ENCODE assay signal across 3 fruit fly cellular contexts in genomic region chr2L:14664952-14665607, dm6.
TF ChIP-seq lines count a peak whose summit lies in the region.

No protein-coding gene starts in this region.

- TF ChIP-seq CTCF in whole organism, embryonic (GFP tag; optimal IDR thresholded peaks at IDR 0.05; lab: Kevin White, UChicago), result no peak

TF ChIP-seq in whole organism, embryonic, 481 proteins besides CTCF, POLR2A, EP300 and RAD21:
- peak; percentile 13; the same call in 1 of the 2 replicates for TF ChIP-seq Drgx (GFP tag; IDR thresholded peaks at IDR 0.05; lab: Robert Waterston, UW)
- TF ChIP-seq Ravus (GFP tag; IDR thresholded peaks at IDR 0.05; lab: Robert Waterston, UW), result no peak
- peak; percentile 81 for TF ChIP-seq nom (GFP tag; optimal IDR thresholded peaks at IDR 0.05; lab: Kevin White, UChicago)
- no peak for TF ChIP-seq CG14014 (GFP tag; IDR thresholded peaks at IDR 0.05; lab: Robert Waterston, UW)

TF ChIP-seq in whole organism, prepupa, 60 proteins besides CTCF, POLR2A, EP300 and RAD21:
- TF ChIP-seq CG6854 (GFP tag; optimal IDR thresholded peaks at IDR 0.05; lab: Kevin White, UChicago) (no peak), Hr38 (GFP tag; optimal IDR thresholded peaks at IDR 0.05; lab: Kevin White, UChicago) (no peak), acj6 (GFP tag; optimal IDR thresholded peaks at IDR 0.05; lab: Kevin White, UChicago) (peak; percentile 20), CG31627 (GFP tag; optimal IDR thresholded peaks at IDR 0.05; lab: Kevin White, UChicago) (no peak), vri (GFP tag; optimal IDR thresholded peaks at IDR 0.05; lab: Kevin White, UChicago) (no peak), Ets21C (GFP tag; optimal IDR thresholded peaks at IDR 0.05; lab: Kevin White, UChicago) (no peak), topi (GFP tag; optimal IDR thresholded peaks at IDR 0.05; lab: Kevin White, UChicago) (no peak), esn (GFP tag; optimal IDR thresholded peaks at IDR 0.05; lab: Kevin White, UChicago) (no peak), Eip78C (GFP tag; lab: Kevin White, UChicago) (peak; percentile 4), Lpt (GFP tag; optimal IDR thresholded peaks at IDR 0.05; lab: Kevin White, UChicago) (no peak), salr (GFP tag; optimal IDR thresholded peaks at IDR 0.05; lab: Kevin White, UChicago) (no peak), fd85E (GFP tag; optimal IDR thresholded peaks at IDR 0.05; lab: Kevin White, UChicago) (no peak), Gug (GFP tag; IDR thresholded peaks at IDR 0.05; lab: Robert Waterston, UW) (no peak), eg (GFP tag; IDR thresholded peaks at IDR 0.05; lab: Robert Waterston, UW) (0 out of 3 replicates have a peak, but pooled peaks have one; percentile 21), CG4318 (GFP tag; optimal IDR thresholded peaks at IDR 0.05; lab: Kevin White, UChicago) (no peak), CG6276 (GFP tag; optimal IDR thresholded peaks at IDR 0.05; lab: Kevin White, UChicago) (peak; percentile 18), Hr4 (GFP tag; optimal IDR thresholded peaks at IDR 0.05; lab: Kevin White, UChicago) (no peak), Met (GFP tag; optimal IDR thresholded peaks at IDR 0.05; lab: Kevin White, UChicago) (peak; percentile 0), Hr39 (GFP tag; optimal IDR thresholded peaks at IDR 0.05; lab: Kevin White, UChicago) (no peak), CG3032 (tag; optimal IDR thresholded peaks at IDR 0.05; lab: Kevin White, UChicago) (peak; percentile 35), Sox14 (GFP tag; optimal IDR thresholded peaks at IDR 0.05; lab: Kevin White, UChicago) (no peak), CG8319 (GFP tag; optimal IDR thresholded peaks at IDR 0.05; lab: Kevin White, UChicago) (no peak), CG6792 (GFP tag; optimal IDR thresholded peaks at IDR 0.05; lab: Kevin White, UChicago) (peak; percentile 5), ss (GFP tag; optimal IDR thresholded peaks at IDR 0.05; lab: Kevin White, UChicago) (peak in 1 of 2 experiments; percentile 28), Sox15 (GFP tag; optimal IDR thresholded peaks at IDR 0.05; lab: Kevin White, UChicago) (no peak), spab (GFP tag; optimal IDR thresholded peaks at IDR 0.05; lab: Kevin White, UChicago) (peak; percentile 14), CG9139 (GFP tag; optimal IDR thresholded peaks at IDR 0.05; lab: Kevin White, UChicago) (no peak), fd59A (GFP tag; optimal IDR thresholded peaks at IDR 0.05; lab: Kevin White, UChicago) (peak; percentile 47), CG6808 (GFP tag; optimal IDR thresholded peaks at IDR 0.05; lab: Kevin White, UChicago) (peak; percentile 47), pdm3 (GFP tag; optimal IDR thresholded peaks at IDR 0.05; lab: Kevin White, UChicago) (peak; percentile 20), CG10669 (GFP tag; optimal IDR thresholded peaks at IDR 0.05; lab: Kevin White, UChicago) (peak; percentile 52), net (GFP tag; optimal IDR thresholded peaks at IDR 0.05; lab: Kevin White, UChicago) (no peak), dac (GFP tag; optimal IDR thresholded peaks at IDR 0.05; lab: Kevin White, UChicago) (no peak), Eip75B (GFP tag; optimal IDR thresholded peaks at IDR 0.05; lab: Kevin White, UChicago) (peak; percentile 47)
TF ChIP-seq in whole organism, prepupa: peak in this region for 14.

TF ChIP-seq in whole organism, pupa, 21 proteins besides CTCF, POLR2A, EP300 and RAD21:
- TF ChIP-seq Pif1A (GFP tag; optimal IDR thresholded peaks at IDR 0.05; lab: Kevin White, UChicago) (peak; percentile 18), CG12605 (GFP tag; IDR thresholded peaks at IDR 0.05; lab: Robert Waterston, UW) (peak; percentile 56; the same call in 1 of the 2 replicates), CG34367 (tag; optimal IDR thresholded peaks at IDR 0.05; lab: Kevin White, UChicago) (no peak), CG13204 (GFP tag; optimal IDR thresholded peaks at IDR 0.05; lab: Kevin White, UChicago) (no peak), CG32121 (GFP tag; IDR thresholded peaks at IDR 0.05; lab: Robert Waterston, UW) (no peak), CG9948 (tag; optimal IDR thresholded peaks at IDR 0.05; lab: Kevin White, UChicago) (peak; percentile 25), CG8159 (tag; optimal IDR thresholded peaks at IDR 0.05; lab: Kevin White, UChicago) (peak; percentile 68), gl (tag; optimal IDR thresholded peaks at IDR 0.05; lab: Kevin White, UChicago) (peak; percentile 65), Ets98B (GFP tag; IDR thresholded peaks at IDR 0.05; lab: Robert Waterston, UW) (peak; percentile 8; the same call in 1 of the 2 replicates), D1 (tag; optimal IDR thresholded peaks at IDR 0.05; lab: Kevin White, UChicago) (peak; percentile 56), CG15710 (tag; optimal IDR thresholded peaks at IDR 0.05; lab: Kevin White, UChicago) (peak; percentile 43)
